Worm (Caenorhabditis elegans) whole organism, early embryonic: ENCODE data around the gene metl-6.

Experiments used
- B0310.2 ChIP-seq: sonication (generic microtip); optimal IDR thresholded peaks from 2 replicates; lab custom pipeline; 2016; ENCODE audit warnings: mild to moderate bottlenecking, missing genetic modification characterization, missing compliant biosample characterization
- F13C5.2 ChIP-seq: sonication (generic microtip); optimal IDR thresholded peaks from 2 replicates; lab custom pipeline; 2017; ENCODE audit warnings: mild to moderate bottlenecking, missing genetic modification characterization, inconsistent platforms, missing compliant biosample characterization
- aly-1 ChIP-seq: sonication (generic microtip); optimal IDR thresholded peaks from 2 replicates; lab custom pipeline; 2016; ENCODE audit warnings: missing genetic modification characterization, missing compliant biosample characterization
- ama-1 ChIP-seq: fragments of 150-350 bp; optimal IDR thresholded peaks from 2 replicates; lab custom pipeline; 2014
- ceh-13 ChIP-seq: fragments of 200-800 bp; sonication (Bioruptor generic); optimal IDR thresholded peaks from 2 replicates; lab custom pipeline; 2018; ENCODE audit warnings: mild to moderate bottlenecking, missing genetic modification characterization, missing compliant biosample characterization
- ceh-36 ChIP-seq: sonication (generic microtip); optimal IDR thresholded peaks from 2 replicates; lab custom pipeline; 2016; ENCODE audit warnings: missing genetic modification characterization, inconsistent platforms, missing compliant biosample characterization
- ets-7 ChIP-seq: sonication (generic microtip); optimal IDR thresholded peaks from 2 replicates; lab custom pipeline; 2016; ENCODE audit warnings: missing genotype, missing genetic modification characterization, missing compliant biosample characterization
- flt-1 ChIP-seq: fragments of 200-800 bp; sonication (Bioruptor generic); IDR thresholded peaks from 2 replicates; pipeline ENCODE4 v1.3.6; 2022; ENCODE audit warnings: missing genetic modification characterization, missing compliant biosample characterization
- hmbx-1 ChIP-seq: sonication (generic microtip); optimal IDR thresholded peaks from 2 replicates; lab custom pipeline; 2016; ENCODE audit warnings: mild to moderate bottlenecking, missing genetic modification characterization, missing compliant biosample characterization
- hmg-4 ChIP-seq: fragments of 200-800 bp; sonication (Bioruptor generic); optimal IDR thresholded peaks from 2 replicates; lab custom pipeline; 2018; ENCODE audit warnings: mild to moderate bottlenecking, missing genetic modification characterization, missing compliant biosample characterization
- hnd-1 ChIP-seq: sonication (generic microtip); optimal IDR thresholded peaks from 2 replicates; lab custom pipeline; 2016; ENCODE audit warnings: missing genetic modification characterization, missing compliant biosample characterization
- pes-1 ChIP-seq: fragments of 200-800 bp; sonication (Bioruptor generic); IDR thresholded peaks from 2 replicates; pipeline ENCODE4 v1.3.6; 2022; ENCODE audit warnings: missing genetic modification reagents, missing genetic modification characterization, missing compliant biosample characterization
- scrt-1 ChIP-seq: fragments of 200-800 bp; sonication (Bioruptor generic); IDR thresholded peaks from 2 replicates; pipeline ENCODE4 v1.3.6; 2022; ENCODE audit warnings: missing genetic modification characterization, missing compliant biosample characterization
- sea-1 ChIP-seq: fragments of 200-800 bp; sonication (Bioruptor generic); conservative IDR thresholded peaks from 2 replicates; pipeline ENCODE4 v1.3.6; 2022; ENCODE audit warnings: missing genetic modification characterization, missing compliant biosample characterization
- tbx-11 ChIP-seq: fragments of 200-800 bp; sonication (Bioruptor generic); IDR thresholded peaks from 2 replicates; pipeline ENCODE4 v1.3.6; 2022; ENCODE audit warnings: missing genetic modification characterization, missing compliant biosample characterization
- tbx-37 ChIP-seq: fragments of 200-800 bp; sonication (Bioruptor generic); conservative IDR thresholded peaks from 2 replicates; pipeline ENCODE4 v1.3.6; 2022; ENCODE audit warnings: missing genetic modification reagents, missing genetic modification characterization, missing compliant biosample characterization
- tra-4 ChIP-seq: sonication (generic microtip); optimal IDR thresholded peaks from 2 replicates; lab custom pipeline; 2017; ENCODE audit warnings: missing genetic modification characterization, missing compliant biosample characterization

The metl-6 gene

ce11 chrIII:3915705-3916104, 5.8 kb downstream of the metl-6 start:
- TF ChIP-seq hmg-4 (GFP tag; lab: Kevin White, UChicago) (peak; percentile 32), flt-1 (GFP tag; lab: Robert Waterston, UW) (no peak)

ce11 chrIII:3914836-3915235, 6.7 kb downstream of the metl-6 start:
- TF ChIP-seq ceh-13: no peak
- TF ChIP-seq pes-1 (GFP tag; lab: Robert Waterston, UW): 0 out of 2 replicates have a peak, but pooled peaks have one; percentile 19
- peak; percentile 27 for TF ChIP-seq aly-1 (tag; lab: Kevin White, UChicago)

- TF ChIP-seq aly-1 (tag; lab: Kevin White, UChicago) (no peak), ets-7 (tag; lab: Kevin White, UChicago) (no peak), pes-1 (GFP tag; lab: Robert Waterston, UW) (no peak), tra-4 (no peak), sea-1 (GFP tag; lab: Robert Waterston, UW) (no peak), hnd-1 (no peak), F13C5.2 (tag; lab: Kevin White, UChicago) (no peak), hmbx-1 (no peak), scrt-1 (GFP tag; lab: Robert Waterston, UW) (no peak), ceh-36 (tag; lab: Kevin White, UChicago) (no peak), tbx-11 (GFP tag; lab: Robert Waterston, UW) (no peak), B0310.2 (tag; lab: Kevin White, UChicago) (no peak), ama-1 (lab: Kevin White, UChicago) (no peak), tbx-37 (no peak), hmg-4 (GFP tag; lab: Kevin White, UChicago) (no peak)
Measured at ce11 chrIII:3914049-3914448, 7.5 kb downstream of the metl-6 start, which contains the start of gene pat-3. pat-3 (minus strand) TSS chrIII:3914149.

ce11 chrIII:3908205-3908604, 13.3 kb downstream of the metl-6 start:
- TF ChIP-seq tra-4: no peak
- TF ChIP-seq ceh-13: no peak
- TF ChIP-seq flt-1 (GFP tag; lab: Robert Waterston, UW): no peak
- TF ChIP-seq hmg-4 (GFP tag; lab: Kevin White, UChicago): no peak
- TF ChIP-seq hmbx-1: no peak
- no peak for TF ChIP-seq scrt-1 (GFP tag; lab: Robert Waterston, UW)
- TF ChIP-seq F13C5.2 (tag; lab: Kevin White, UChicago): no peak
- no peak for TF ChIP-seq hnd-1
- TF ChIP-seq tbx-37: no peak
- TF ChIP-seq sea-1 (GFP tag; lab: Robert Waterston, UW): no peak
- no peak for TF ChIP-seq tbx-11 (GFP tag; lab: Robert Waterston, UW)
- no peak for TF ChIP-seq pes-1 (GFP tag; lab: Robert Waterston, UW)
- no peak for TF ChIP-seq ama-1 (lab: Kevin White, UChicago)

- TF ChIP-seq tbx-11 (GFP tag; lab: Robert Waterston, UW) (no peak), tra-4 (no peak), flt-1 (GFP tag; lab: Robert Waterston, UW) (no peak), hnd-1 (no peak), ama-1 (lab: Kevin White, UChicago) (no peak)
Measured at ce11 chrIII:3907587-3907986, 13.9 kb downstream of the metl-6 start, which contains the start of gene mmcm-1. mmcm-1 (minus strand) TSS chrIII:3907687.

ce11 chrIII:3906481-3906880, 15.0 kb downstream of the metl-6 start:
- TF ChIP-seq pes-1 (GFP tag; lab: Robert Waterston, UW) (no peak), hmbx-1 (no peak), F13C5.2 (tag; lab: Kevin White, UChicago) (no peak), tbx-37 (no peak)

ce11 chrIII:3902588-3903325, 18.8 kb downstream of the metl-6 start:
- TF ChIP-seq pes-1 (GFP tag; lab: Robert Waterston, UW): no peak
- TF ChIP-seq tbx-37: no peak
- no peak for TF ChIP-seq hmbx-1
- no peak for TF ChIP-seq tra-4

ce11 chrIII:3901542-3901941, 20.0 kb downstream of the metl-6 start, which contains the start of gene tir-1:
tir-1 (minus strand) TSS chrIII:3901642.
- no peak for TF ChIP-seq F13C5.2 (tag; lab: Kevin White, UChicago)
- TF ChIP-seq tbx-11 (GFP tag; lab: Robert Waterston, UW): no peak
- TF ChIP-seq B0310.2 (tag; lab: Kevin White, UChicago): no peak
- TF ChIP-seq ama-1 (lab: Kevin White, UChicago): no peak
- TF ChIP-seq aly-1 (tag; lab: Kevin White, UChicago): no peak
- no peak for TF ChIP-seq sea-1 (GFP tag; lab: Robert Waterston, UW)
- TF ChIP-seq tra-4: no peak
- no peak for TF ChIP-seq tbx-37
- no peak for TF ChIP-seq flt-1 (GFP tag; lab: Robert Waterston, UW)
- TF ChIP-seq ceh-36 (tag; lab: Kevin White, UChicago): no peak
- TF ChIP-seq pes-1 (GFP tag; lab: Robert Waterston, UW): no peak
- no peak for TF ChIP-seq hnd-1
- no peak for TF ChIP-seq scrt-1 (GFP tag; lab: Robert Waterston, UW)
- TF ChIP-seq ceh-13: no peak

ce11 chrIII:3898850-3899249, 22.7 kb downstream of the metl-6 start:
- no peak for TF ChIP-seq tbx-37
- TF ChIP-seq hnd-1: no peak
- no peak for TF ChIP-seq hmbx-1
- TF ChIP-seq tra-4: no peak
- no peak for TF ChIP-seq hmg-4 (GFP tag; lab: Kevin White, UChicago)
- TF ChIP-seq sea-1 (GFP tag; lab: Robert Waterston, UW): no peak
- TF ChIP-seq ama-1 (lab: Kevin White, UChicago): no peak
- no peak for TF ChIP-seq tbx-11 (GFP tag; lab: Robert Waterston, UW)
- no peak for TF ChIP-seq ceh-36 (tag; lab: Kevin White, UChicago)
- TF ChIP-seq flt-1 (GFP tag; lab: Robert Waterston, UW): no peak
- TF ChIP-seq aly-1 (tag; lab: Kevin White, UChicago): no peak
- TF ChIP-seq pes-1 (GFP tag; lab: Robert Waterston, UW): no peak
- no peak for TF ChIP-seq ceh-13
- no peak for TF ChIP-seq ets-7 (tag; lab: Kevin White, UChicago)
- no peak for TF ChIP-seq B0310.2 (tag; lab: Kevin White, UChicago)
- no peak for TF ChIP-seq scrt-1 (GFP tag; lab: Robert Waterston, UW)
- no peak for TF ChIP-seq F13C5.2 (tag; lab: Kevin White, UChicago)
